Worm (Caenorhabditis elegans): ENCODE measurements around the gene amdh-1.

The amdh-1 gene

DNA sequence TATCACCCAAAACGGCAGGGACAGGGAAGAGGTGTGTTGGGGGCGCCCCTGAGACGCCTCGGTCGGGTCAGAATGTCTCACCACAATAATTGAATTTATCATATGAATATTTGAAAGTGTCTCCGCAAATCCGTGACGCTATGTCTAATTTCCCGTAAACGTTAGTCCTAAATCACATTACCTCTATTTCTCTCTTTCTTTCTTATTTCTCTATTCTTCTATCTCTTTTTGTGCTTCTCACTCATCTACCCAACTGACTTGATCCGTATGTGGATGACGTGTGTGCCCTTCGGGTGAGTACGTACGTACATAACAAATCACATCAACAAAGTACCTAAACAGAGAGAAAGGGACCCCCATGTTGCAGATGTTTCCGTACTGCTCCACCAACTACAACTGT, 65.7 kb downstream of the amdh-1 start:
- no peak for TF ChIP-seq unc-62 (GFP tag; optimal IDR thresholded peaks at IDR 0.05)

All from whole organism, dauer.